Worm (Caenorhabditis elegans) whole organism, L1 larva: Measurements from ENCODE around the gene era-1.

Source experiments
- alr-1 ChIP-seq: fragments of 200-800 bp; sonication (Bioruptor generic); optimal IDR thresholded peaks from 2 replicates; lab custom pipeline; 2018; ENCODE audit warnings: borderline replicate concordance, mild to moderate bottlenecking, missing genetic modification characterization, missing compliant biosample characterization
- blmp-1 ChIP-seq: fragments of 150-350 bp; optimal IDR thresholded peaks from 2 replicates; lab custom pipeline; 2014; ENCODE audit warnings: missing biosample characterization, missing genetic modification characterization
- ceh-88 ChIP-seq: fragments of 200-800 bp; sonication (Bioruptor generic); IDR thresholded peaks from 2 replicates; pipeline ENCODE4 v1.3.6; 2022; ENCODE audit warnings: missing genetic modification characterization, missing compliant biosample characterization
- dpl-1 ChIP-seq, 3 experiments: fragments of 150-350 bp in 2 of 3; sonication (generic microtip) in 1 of 3; optimal IDR thresholded peaks; 2 replicates each; lab custom pipeline; 2014 to 2017; ENCODE audit warnings: missing biosample characterization in 3 of 3, missing genetic modification characterization in 3 of 3, missing genetic modification reagents in 3 of 3
- dsc-1 ChIP-seq: sonication (generic microtip); optimal IDR thresholded peaks from 2 replicates; lab custom pipeline; 2016; ENCODE audit warnings: mild to moderate bottlenecking, missing genetic modification characterization, missing compliant biosample characterization
- efl-1 ChIP-seq, 4 experiments: fragments of 150-350 bp; optimal IDR thresholded peaks in 3 of 4; peaks in 1 of 4; 1 replicate in 1 of 4; 2 replicates in 3 of 4; lab custom pipeline; 2014; ENCODE audit warnings: missing biosample characterization in 2 of 4, missing genetic modification characterization in 2 of 4, missing genetic modification reagents in 2 of 4
- egl-13 ChIP-seq: sonication (generic microtip); optimal IDR thresholded peaks from 2 replicates; lab custom pipeline; 2016; ENCODE audit warnings: missing genotype, missing genetic modification reagents, missing genetic modification characterization, missing compliant biosample characterization
- egl-27 ChIP-seq, 2 experiments: fragments of 150-350 bp in 1 of 2; sonication (generic microtip); optimal IDR thresholded peaks; 3 replicates each; lab custom pipeline; 2017 to 2018; ENCODE audit warnings: missing biosample characterization in 2 of 2, missing genetic modification characterization in 2 of 2, missing genetic modification reagents in 2 of 2
- elt-3 ChIP-seq, 6 experiments: fragments of 150-350 bp in 1 of 6; sonication (generic microtip); optimal IDR thresholded peaks; 2 replicates each; lab custom pipeline; 2017 to 2018; ENCODE audit warnings: missing biosample characterization in 6 of 6, missing genetic modification characterization in 6 of 6, inconsistent platforms in 1 of 6
- fkh-4 ChIP-seq: sonication (generic microtip); optimal IDR thresholded peaks from 2 replicates; lab custom pipeline; 2016; ENCODE audit warnings: missing compliant biosample characterization, missing genetic modification characterization, borderline replicate concordance
- fkh-8 ChIP-seq: sonication (generic microtip); optimal IDR thresholded peaks from 2 replicates; lab custom pipeline; 2016; ENCODE audit warnings: mild to moderate bottlenecking, missing genetic modification characterization, missing compliant biosample characterization
- isw-1 ChIP-seq: fragments of 200-800 bp; sonication (Bioruptor generic); IDR thresholded peaks from 2 replicates; pipeline ENCODE4 v1.3.6; 2022; ENCODE audit warnings: missing genetic modification characterization, missing compliant biosample characterization
- jun-1 ChIP-seq: fragments of 150-350 bp; optimal IDR thresholded peaks from 2 replicates; lab custom pipeline; 2014; ENCODE audit warnings: missing biosample characterization, missing genetic modification reagents, missing genetic modification characterization
- lin-13 ChIP-seq: fragments of 150-350 bp; optimal IDR thresholded peaks from 2 replicates; lab custom pipeline; 2014; ENCODE audit warnings: missing biosample characterization, missing genetic modification reagents, missing genetic modification characterization
- lin-14 ChIP-seq: fragments of 200-800 bp; sonication (Bioruptor generic); optimal IDR thresholded peaks from 2 replicates; lab custom pipeline; 2018; ENCODE audit warnings: mild to moderate bottlenecking, missing genetic modification characterization, moderate library complexity, missing compliant biosample characterization
- lin-39 ChIP-seq: fragments of 150-350 bp; optimal IDR thresholded peaks from 2 replicates; lab custom pipeline; 2014; ENCODE audit warnings: missing biosample characterization, missing genetic modification reagents, missing genetic modification characterization
- mab-9 ChIP-seq: fragments of 200-800 bp; sonication (Bioruptor generic); IDR thresholded peaks from 2 replicates; pipeline ENCODE4 v1.3.6; 2022; ENCODE audit warnings: missing genetic modification reagents, missing genetic modification characterization, missing compliant biosample characterization
- mdl-1 ChIP-seq, 2 experiments: fragments of 150-350 bp; optimal IDR thresholded peaks; 2 replicates each; lab custom pipeline; 2014 to 2017; ENCODE audit warnings: missing biosample characterization in 2 of 2, missing genetic modification characterization in 2 of 2, inconsistent platforms in 1 of 2
- mef-2 ChIP-seq: fragments of 150-350 bp; optimal IDR thresholded peaks from 2 replicates; lab custom pipeline; 2014; ENCODE audit warnings: missing biosample characterization, missing genetic modification characterization
- nhr-11 ChIP-seq: fragments of 150-350 bp; optimal IDR thresholded peaks from 2 replicates; lab custom pipeline; 2014; ENCODE audit warnings: missing biosample characterization, missing genetic modification characterization
- nhr-19 ChIP-seq: fragments of 200-800 bp; sonication (Bioruptor generic); conservative IDR thresholded peaks from 2 replicates; pipeline ENCODE4 v1.3.6; 2022; ENCODE audit warnings: missing genetic modification characterization, missing compliant biosample characterization
- nhr-20 ChIP-seq: sonication (generic microtip); optimal IDR thresholded peaks from 2 replicates; lab custom pipeline; 2016; ENCODE audit warnings: mild to moderate bottlenecking, missing genetic modification characterization, missing compliant biosample characterization
- nhr-28 ChIP-seq: fragments of 150-350 bp; optimal IDR thresholded peaks from 2 replicates; lab custom pipeline; 2014; ENCODE audit warnings: missing biosample characterization, missing genetic modification characterization
- nhr-71 ChIP-seq: sonication (generic microtip); optimal IDR thresholded peaks from 2 replicates; lab custom pipeline; 2016; ENCODE audit warnings: mild to moderate bottlenecking, missing genetic modification characterization, moderate library complexity, missing compliant biosample characterization
- nhr-77 ChIP-seq: fragments of 150-350 bp; optimal IDR thresholded peaks from 2 replicates; lab custom pipeline; 2014; ENCODE audit warnings: missing biosample characterization, missing genetic modification characterization
- nhr-85 ChIP-seq: sonication (generic microtip); peaks from one replicate; lab custom pipeline; 2016; ENCODE audit warnings: missing genetic modification characterization, inconsistent platforms, missing compliant biosample characterization
- pag-3 ChIP-seq: sonication (generic microtip); optimal IDR thresholded peaks from 2 replicates; lab custom pipeline; 2017; ENCODE audit warnings: missing genetic modification characterization, mild to moderate bottlenecking, missing compliant biosample characterization, antibody characterized with exemption, borderline replicate concordance; ENCODE audit not compliant: insufficient read depth
- pax-3 ChIP-seq: fragments of 200-800 bp; sonication (Bioruptor generic); optimal IDR thresholded peaks from 2 replicates; lab custom pipeline; 2018; ENCODE audit warnings: mild to moderate bottlenecking, missing genetic modification characterization, moderate library complexity, missing compliant biosample characterization
- pqm-1 ChIP-seq: sonication (generic microtip); optimal IDR thresholded peaks from 3 replicates; lab custom pipeline; 2017; ENCODE audit warnings: missing biosample characterization, missing genetic modification characterization
- rnt-1 ChIP-seq: sonication (generic microtip); optimal IDR thresholded peaks from 2 replicates; lab custom pipeline; 2016; ENCODE audit warnings: mild to moderate bottlenecking, missing genetic modification characterization, moderate library complexity, missing compliant biosample characterization
- sox-4 ChIP-seq: sonication (generic microtip); optimal IDR thresholded peaks from 2 replicates; lab custom pipeline; 2016; ENCODE audit warnings: missing genetic modification characterization, missing compliant biosample characterization
- sptf-1 ChIP-seq: fragments of 150-350 bp; optimal IDR thresholded peaks from 2 replicates; lab custom pipeline; 2014; ENCODE audit warnings: missing biosample characterization, missing genetic modification characterization
- tbx-2 ChIP-seq: sonication (generic microtip); optimal IDR thresholded peaks from 2 replicates; lab custom pipeline; 2016; ENCODE audit warnings: missing genetic modification characterization, missing compliant biosample characterization
- unc-130 ChIP-seq: fragments of 150-350 bp; optimal IDR thresholded peaks from 2 replicates; lab custom pipeline; 2017; ENCODE audit warnings: missing biosample characterization, missing genetic modification characterization, inconsistent platforms
- unc-86 ChIP-seq: sonication (generic microtip); optimal IDR thresholded peaks from 2 replicates; lab custom pipeline; 2016; ENCODE audit warnings: missing genetic modification characterization, missing compliant biosample characterization
- xbp-1 ChIP-seq: sonication (generic microtip); optimal IDR thresholded peaks from 2 replicates; lab custom pipeline; 2016; ENCODE audit warnings: missing genetic modification characterization, missing compliant biosample characterization

The era-1 gene

DNA sequence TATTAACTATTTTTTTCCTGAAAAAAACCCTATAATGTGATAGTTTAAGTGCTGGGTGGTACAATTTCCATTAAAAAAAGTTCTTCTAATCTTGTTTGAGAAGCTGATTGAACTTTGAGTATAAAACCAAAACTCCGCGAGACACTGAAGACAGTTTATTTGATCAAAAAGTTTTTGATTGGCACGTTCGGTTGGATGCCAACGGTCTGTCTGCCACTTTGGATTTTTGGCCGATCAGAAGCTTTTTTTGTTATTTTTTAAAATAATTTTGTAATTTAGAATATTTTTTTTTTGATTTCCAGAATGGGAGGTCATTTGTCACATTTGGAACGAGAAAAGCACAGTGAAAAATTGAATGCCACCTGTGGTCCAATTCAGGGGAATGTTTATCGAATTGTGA, 33.3 kb upstream of the era-1 start, which contains the start of gene cest-28:
TSS of gene cest-28 (plus strand) at position 301 of the 400 bp plus-strand sequence.
- TF ChIP-seq nhr-28 (tag; lab: Kevin White, UChicago) (no peak), pax-3 (tag; lab: Kevin White, UChicago) (no peak), elt-3 (tag; optimal IDR thresholded peaks at IDR 0.05; lab: Kevin White, UChicago) (no peak), unc-86 (tag; lab: Kevin White, UChicago) (no peak), dpl-1 (GFP tag; optimal IDR thresholded peaks at IDR 0.05; lab: Kevin White, UChicago) (no peak), isw-1 (no peak), alr-1 (tag; lab: Kevin White, UChicago) (no peak), unc-130 (tag; lab: Kevin White, UChicago) (no peak), lin-39 (tag; lab: Kevin White, UChicago) (no peak), sox-4 (tag; lab: Kevin White, UChicago) (no peak), nhr-85 (tag; lab: Kevin White, UChicago) (no peak), xbp-1 (tag; lab: Kevin White, UChicago) (no peak), rnt-1 (tag; lab: Kevin White, UChicago) (no peak), ceh-88 (GFP tag; lab: Robert Waterston, UW) (no peak), lin-13 (no peak), efl-1 (optimal IDR thresholded peaks at IDR 0.05; lab: Kevin White, UChicago) (no peak), efl-1 (GFP tag; optimal IDR thresholded peaks at IDR 0.05 in 1 of 2; lab: Kevin White, UChicago) (no peak), pqm-1 (tag; lab: Kevin White, UChicago) (no peak), nhr-11 (tag; lab: Kevin White, UChicago) (no peak)

DNA sequence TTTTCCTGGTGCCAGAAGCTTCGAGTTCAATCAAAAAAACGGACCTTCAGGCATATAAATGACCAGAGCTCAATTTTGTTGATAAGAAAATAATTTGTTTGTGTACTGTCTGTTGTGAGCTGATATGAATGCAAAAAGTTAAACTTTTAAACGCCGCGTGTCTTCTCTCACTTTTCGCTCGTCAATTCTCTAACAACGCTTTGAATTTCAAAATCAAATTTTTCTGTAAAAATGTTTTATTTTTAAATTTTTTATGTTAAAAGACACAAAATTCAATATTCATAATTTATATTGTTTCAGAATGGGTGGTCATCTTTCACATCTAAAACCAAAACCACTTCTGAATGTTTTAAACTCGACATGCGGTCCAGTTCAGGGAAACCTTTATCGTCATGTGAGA, 28.9 kb upstream of the era-1 start, which contains the start of gene cest-31:
TSS of gene cest-31 (plus strand) at position 301 of the 400 bp plus-strand sequence.
- TF ChIP-seq egl-27 (tag; optimal IDR thresholded peaks at IDR 0.05; lab: Kevin White, UChicago) (no peak), nhr-71 (tag; lab: Kevin White, UChicago) (no peak), pag-3 (tag; lab: Kevin White, UChicago) (no peak), egl-13 (tag; lab: Kevin White, UChicago) (no peak), efl-1 (optimal IDR thresholded peaks at IDR 0.05; lab: Kevin White, UChicago) (no peak), efl-1 (GFP tag; optimal IDR thresholded peaks at IDR 0.05 in 1 of 2; lab: Kevin White, UChicago) (peak in 1 of 2 experiments; percentile 47), mab-9 (GFP tag; lab: Robert Waterston, UW) (no peak), unc-130 (tag; lab: Kevin White, UChicago) (no peak)

DNA sequence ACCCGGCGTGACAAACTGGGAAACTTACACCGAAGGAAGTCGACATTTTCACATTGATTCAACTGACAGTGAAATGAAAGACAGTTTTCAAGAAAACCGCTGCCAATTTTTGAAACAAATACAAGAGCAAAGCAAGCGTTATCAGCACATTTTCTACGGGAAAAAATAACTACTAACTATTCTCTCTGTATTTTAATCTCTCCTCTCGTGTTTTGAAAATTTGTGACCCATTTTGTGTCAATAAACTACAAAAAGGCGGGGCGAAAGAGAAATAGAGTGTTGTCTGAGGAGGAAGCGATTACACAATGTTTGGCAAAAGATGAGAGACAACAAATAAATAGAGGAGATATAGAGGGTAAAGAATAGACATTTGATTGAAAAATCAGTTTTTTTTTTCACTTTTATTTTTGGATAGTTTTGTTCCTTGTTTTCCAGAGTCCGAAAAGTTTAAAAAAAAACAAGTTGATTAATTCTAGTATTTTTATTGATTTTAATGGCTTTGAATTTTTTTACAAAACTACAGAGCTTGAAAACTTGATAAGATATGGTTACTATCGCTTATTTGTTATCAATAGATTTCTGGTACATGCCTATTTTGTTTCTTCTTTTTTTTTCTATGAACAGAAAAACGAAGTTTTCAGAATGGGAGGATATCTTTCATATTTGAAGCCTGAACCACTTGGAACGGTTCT, 26.6 kb upstream of the era-1 start, which contains the start of gene cest-34:
TSS of gene cest-34 (plus strand) at position 642 of the 692 bp plus-strand sequence.
- no peak for TF ChIP-seq tbx-2 (tag; lab: Kevin White, UChicago)
- TF ChIP-seq jun-1 (tag; lab: Kevin White, UChicago) = no peak
- TF ChIP-seq mef-2 = no peak
- peak; percentile 65 for TF ChIP-seq lin-14 (GFP tag; lab: Kevin White, UChicago)
- no peak for TF ChIP-seq xbp-1 (tag; lab: Kevin White, UChicago)
- TF ChIP-seq nhr-20 = peak; percentile 63
- no peak for TF ChIP-seq mdl-1 (tag; optimal IDR thresholded peaks at IDR 0.05; lab: Kevin White, UChicago)
- no peak for TF ChIP-seq fkh-8 (tag; lab: Kevin White, UChicago)
- TF ChIP-seq nhr-19 (GFP tag; lab: Robert Waterston, UW) = no peak
- no peak for TF ChIP-seq sptf-1 (tag; lab: Kevin White, UChicago)
- TF ChIP-seq elt-3 (tag; optimal IDR thresholded peaks at IDR 0.05; lab: Kevin White, UChicago) = no peak
- TF ChIP-seq dsc-1 = no peak
- peak; percentile 1 for TF ChIP-seq blmp-1 (tag; lab: Kevin White, UChicago)
- no peak for TF ChIP-seq fkh-4 (tag; lab: Kevin White, UChicago)
- TF ChIP-seq efl-1 (optimal IDR thresholded peaks at IDR 0.05; lab: Kevin White, UChicago) = no peak
- TF ChIP-seq efl-1 (GFP tag; optimal IDR thresholded peaks at IDR 0.05 in 1 of 2; lab: Kevin White, UChicago) = no peak
- TF ChIP-seq nhr-77 (tag; lab: Kevin White, UChicago) = peak; percentile 4
